Worm (Caenorhabditis elegans) whole organism, L4 larva: ENCODE results near the gene lon-2.

Experiments used
- F26F4.8 ChIP-seq: fragments of 200-800 bp; sonication (Bioruptor generic); conservative IDR thresholded peaks from 2 replicates; pipeline ENCODE4 v1.3.6; 2022; ENCODE audit warnings: missing genetic modification characterization, missing compliant biosample characterization
- F44E2.7 ChIP-seq: fragments of 200-800 bp; sonication (Bioruptor generic); IDR thresholded peaks from 2 replicates; pipeline ENCODE4 v2.1.2; 2022; ENCODE audit warnings: missing genetic modification characterization, missing compliant biosample characterization
- T26A8.4 ChIP-seq: fragments of 200-800 bp; sonication (Bioruptor generic); IDR thresholded peaks from 2 replicates; pipeline ENCODE4 v1.3.6; 2022; ENCODE audit warnings: missing genetic modification characterization, missing compliant biosample characterization
- Y48G9A.11 ChIP-seq: fragments of 200-800 bp; sonication (Bioruptor generic); IDR thresholded peaks from 2 replicates; pipeline ENCODE4 v1.3.6; 2022; ENCODE audit warnings: missing genetic modification reagents, missing genetic modification characterization, missing compliant biosample characterization
- Y75B8A.6 ChIP-seq: fragments of 200-800 bp; sonication (Bioruptor generic); IDR thresholded peaks from 2 replicates; pipeline ENCODE4 v1.3.6; 2022; ENCODE audit warnings: missing genetic modification reagents, missing genetic modification characterization, missing compliant biosample characterization
- ZK546.5 ChIP-seq, 2 experiments: sonication (generic microtip); optimal IDR thresholded peaks; 2 replicates each; lab custom pipeline; 2017; ENCODE audit warnings: missing biosample characterization in 2 of 2, missing genetic modification characterization in 2 of 2
- ama-1 ChIP-seq: fragments of 150-350 bp; optimal IDR thresholded peaks from 2 replicates; lab custom pipeline; 2014; ENCODE audit warnings: inconsistent platforms, mixed read lengths
- ceh-20 ChIP-seq: fragments of 200-800 bp; sonication (Bioruptor generic); IDR thresholded peaks from 2 replicates; pipeline ENCODE4 v1.3.6; 2022; ENCODE audit warnings: missing genetic modification reagents, missing genetic modification characterization, missing compliant biosample characterization
- ceh-32 ChIP-seq: sonication (generic microtip); optimal IDR thresholded peaks from 2 replicates; lab custom pipeline; 2016; ENCODE audit warnings: mild to moderate bottlenecking, missing genetic modification characterization, missing compliant biosample characterization; ENCODE audit not compliant: poor library complexity
- ceh-82 ChIP-seq: sonication (generic microtip); optimal IDR thresholded peaks from 2 replicates; lab custom pipeline; 2017; ENCODE audit warnings: missing biosample characterization, missing genetic modification characterization
- cey-2 ChIP-seq: sonication (generic microtip); optimal IDR thresholded peaks from 3 replicates; lab custom pipeline; 2017; ENCODE audit warnings: missing genetic modification characterization, mild to moderate bottlenecking, missing compliant biosample characterization, antibody characterized with exemption, borderline replicate concordance; ENCODE audit not compliant: insufficient read depth
- dpl-1 ChIP-seq: fragments of 150-350 bp; optimal IDR thresholded peaks from 2 replicates; lab custom pipeline; 2014; ENCODE audit warnings: missing biosample characterization, missing genetic modification reagents, missing genetic modification characterization
- fos-1 ChIP-seq: fragments of 150-350 bp; optimal IDR thresholded peaks from 2 replicates; lab custom pipeline; 2014; ENCODE audit warnings: missing biosample characterization, missing genetic modification characterization
- gei-8 ChIP-seq: fragments of 200-800 bp; sonication (Bioruptor generic); optimal IDR thresholded peaks from 2 replicates; lab custom pipeline; 2018; ENCODE audit warnings: mild to moderate bottlenecking, missing genetic modification characterization, missing compliant biosample characterization
- hif-1 ChIP-seq, 2 experiments: sonication (generic microtip); optimal IDR thresholded peaks; 2 replicates each; lab custom pipeline; 2016 to 2017; ENCODE audit warnings: missing compliant biosample characterization in 2 of 2, missing genetic modification characterization in 2 of 2, missing genetic modification reagents in 2 of 2, missing genotype in 2 of 2, mild to moderate bottlenecking in 1 of 2
- hlh-30 ChIP-seq: sonication (generic microtip); optimal IDR thresholded peaks from 2 replicates; lab custom pipeline; 2017; ENCODE audit warnings: antibody characterized with exemption, mild to moderate bottlenecking, missing genetic modification characterization, missing compliant biosample characterization; ENCODE audit not compliant: insufficient read depth
- hmg-1.1 ChIP-seq: fragments of 200-800 bp; sonication (Bioruptor generic); IDR thresholded peaks from 2 replicates; pipeline ENCODE4 v1.3.6; 2022; ENCODE audit warnings: missing genetic modification reagents, missing genetic modification characterization, missing compliant biosample characterization
- lim-7 ChIP-seq: fragments of 200-800 bp; sonication (Bioruptor generic); IDR thresholded peaks from 2 replicates; pipeline ENCODE4 v1.3.6; 2022; ENCODE audit warnings: missing genetic modification characterization, missing compliant biosample characterization
- lin-1 ChIP-seq: fragments of 200-800 bp; sonication (Bioruptor generic); IDR thresholded peaks from 2 replicates; pipeline ENCODE4 v1.3.6; 2022; ENCODE audit warnings: missing genetic modification reagents, missing genetic modification characterization, missing compliant biosample characterization
- lin-15B ChIP-seq: fragments of 150-350 bp; sonication (generic microtip); optimal IDR thresholded peaks from 3 replicates; lab custom pipeline; 2014; ENCODE audit warnings: missing biosample characterization, missing genetic modification characterization
- lir-3 ChIP-seq: sonication (generic microtip); optimal IDR thresholded peaks from 2 replicates; lab custom pipeline; 2016; ENCODE audit warnings: mild to moderate bottlenecking, missing genetic modification characterization, missing compliant biosample characterization
- madf-5 ChIP-seq, 2 experiments: fragments of 200-800 bp; sonication (Bioruptor generic); IDR thresholded peaks; 2 replicates each; pipeline ENCODE4 v1.3.6; 2022; ENCODE audit warnings: missing compliant biosample characterization in 2 of 2, missing genetic modification characterization in 2 of 2
- madf-9 ChIP-seq: fragments of 200-800 bp; sonication (Bioruptor generic); conservative IDR thresholded peaks from 2 replicates; pipeline ENCODE4 v1.3.6; 2022; ENCODE audit warnings: missing genetic modification reagents, missing genetic modification characterization, missing compliant biosample characterization
- mdl-1 ChIP-seq, 2 experiments: fragments of 150-350 bp in 1 of 2; sonication (generic microtip) in 1 of 2; optimal IDR thresholded peaks; 2 replicates each; lab custom pipeline; 2014 to 2017; ENCODE audit warnings: missing biosample characterization in 2 of 2, missing genetic modification characterization in 2 of 2
- mes-2 ChIP-seq: sonication (generic microtip); optimal IDR thresholded peaks from 2 replicates; lab custom pipeline; 2016; ENCODE audit warnings: missing genotype, mild to moderate bottlenecking, missing genetic modification characterization, missing compliant biosample characterization; ENCODE audit not compliant: poor library complexity, severe bottlenecking
- mxl-2 ChIP-seq: fragments of 200-800 bp; sonication (Bioruptor generic); conservative IDR thresholded peaks from 2 replicates; pipeline ENCODE4 v1.3.6; 2022; ENCODE audit warnings: missing genetic modification reagents, missing genetic modification characterization, missing compliant biosample characterization
- mxl-3 ChIP-seq: fragments of 200-800 bp; sonication (Bioruptor generic); optimal IDR thresholded peaks from 2 replicates; lab custom pipeline; 2018; ENCODE audit warnings: mild to moderate bottlenecking, missing genetic modification characterization, missing compliant biosample characterization
- nhr-10 ChIP-seq: fragments of 150-350 bp; optimal IDR thresholded peaks from 2 replicates; lab custom pipeline; 2014; ENCODE audit warnings: missing biosample characterization, missing genetic modification characterization
- nhr-11 ChIP-seq: fragments of 150-350 bp; optimal IDR thresholded peaks from 2 replicates; lab custom pipeline; 2014; ENCODE audit warnings: missing biosample characterization, missing genetic modification characterization
- nhr-111 ChIP-seq: fragments of 200-800 bp; sonication (Bioruptor generic); optimal IDR thresholded peaks from 2 replicates; lab custom pipeline; 2018; ENCODE audit warnings: mild to moderate bottlenecking, missing genetic modification characterization, missing compliant biosample characterization
- nhr-237 ChIP-seq: sonication (generic microtip); optimal IDR thresholded peaks from 2 replicates; lab custom pipeline; 2017; ENCODE audit warnings: missing biosample characterization, missing genetic modification characterization
- nhr-48 ChIP-seq: sonication (generic microtip); optimal IDR thresholded peaks from 2 replicates; lab custom pipeline; 2016; ENCODE audit warnings: mild to moderate bottlenecking, missing genetic modification characterization, missing compliant biosample characterization
- nhr-6 ChIP-seq: fragments of 150-350 bp; optimal IDR thresholded peaks from 2 replicates; lab custom pipeline; 2014; ENCODE audit warnings: missing biosample characterization, missing genetic modification characterization
- pqm-1 ChIP-seq: sonication (generic microtip); optimal IDR thresholded peaks from 2 replicates; lab custom pipeline; 2017; ENCODE audit warnings: missing biosample characterization, missing genetic modification characterization
- skn-1 ChIP-seq: fragments of 150-350 bp; optimal IDR thresholded peaks from 2 replicates; lab custom pipeline; 2014; ENCODE audit warnings: missing biosample characterization, missing genetic modification characterization
- snpc-1.2 ChIP-seq: fragments of 200-800 bp; sonication (Bioruptor generic); IDR thresholded peaks from 2 replicates; pipeline ENCODE4 v1.3.6; 2022; ENCODE audit warnings: missing genetic modification reagents, missing genetic modification characterization, missing compliant biosample characterization
- spr-1 ChIP-seq: sonication (generic microtip); optimal IDR thresholded peaks from 2 replicates; lab custom pipeline; 2016; ENCODE audit warnings: mild to moderate bottlenecking, missing genetic modification characterization, missing compliant biosample characterization
- tag-97 ChIP-seq: fragments of 200-800 bp; sonication (Bioruptor generic); IDR thresholded peaks from 2 replicates; pipeline ENCODE4 v1.3.6; 2022; ENCODE audit warnings: missing genetic modification characterization, missing compliant biosample characterization
- zfp-2 ChIP-seq: sonication (generic microtip); optimal IDR thresholded peaks from 2 replicates; lab custom pipeline; 2016; ENCODE audit warnings: mild to moderate bottlenecking, missing genetic modification characterization, missing compliant biosample characterization
- zip-11 ChIP-seq: fragments of 200-800 bp; sonication (Bioruptor generic); IDR thresholded peaks from 2 replicates; pipeline ENCODE4 v1.3.6; 2022; ENCODE audit warnings: missing genetic modification characterization, missing compliant biosample characterization

lon-2 gene

ce11 chrX:4782197-4782596 lies 33.3 kb upstream of the lon-2 start, which contains the start of gene hum-10:
Gene hum-10 (minus strand): TSS chrX:4782297.
- TF ChIP-seq nhr-237 (tag; lab: Kevin White, UChicago) (no peak), mxl-3 (GFP tag; lab: Kevin White, UChicago) (no peak), madf-9 (GFP tag; lab: Robert Waterston, UW) (no peak), ama-1 (no peak), spr-1 (no peak), lin-15B (tag; lab: Kevin White, UChicago) (no peak), ZK546.5 (tag; optimal IDR thresholded peaks at IDR 0.05; lab: Kevin White, UChicago) (no peak), F44E2.7 (GFP tag; lab: Robert Waterston, UW) (no peak), tag-97 (GFP tag; lab: Robert Waterston, UW) (no peak), dpl-1 (GFP tag; lab: Kevin White, UChicago) (no peak), ceh-20 (no peak), ceh-32 (tag; lab: Kevin White, UChicago) (no peak), mdl-1 (tag; optimal IDR thresholded peaks at IDR 0.05; lab: Kevin White, UChicago) (no peak)

ce11 chrX:4769885-4770284 lies 21.0 kb upstream of the lon-2 start, which contains the start of gene npr-1:
Gene npr-1 (minus strand): TSS chrX:4769985.
- no peak for TF ChIP-seq cey-2 (tag; lab: Kevin White, UChicago)
- TF ChIP-seq Y48G9A.11 (GFP tag; lab: Robert Waterston, UW), result no peak
- TF ChIP-seq nhr-6 (tag; lab: Kevin White, UChicago), result no peak
- TF ChIP-seq zfp-2 (tag; lab: Kevin White, UChicago), result no peak
- TF ChIP-seq tag-97 (GFP tag; lab: Robert Waterston, UW), result no peak
- TF ChIP-seq T26A8.4 (GFP tag; lab: Robert Waterston, UW), result no peak
- no peak for TF ChIP-seq mxl-2 (GFP tag; lab: Robert Waterston, UW)

- TF ChIP-seq lin-1 (GFP tag; lab: Robert Waterston, UW), result no peak
- no peak for TF ChIP-seq mxl-2 (GFP tag; lab: Robert Waterston, UW)
- TF ChIP-seq hlh-30, result no peak
- TF ChIP-seq nhr-237 (tag; lab: Kevin White, UChicago), result no peak
- TF ChIP-seq hif-1 (tag; optimal IDR thresholded peaks at IDR 0.05; lab: Kevin White, UChicago), result no peak
- TF ChIP-seq lir-3 (tag; lab: Kevin White, UChicago), result no peak
- TF ChIP-seq, all 104 proteins: peak for 0
Measured at ce11 chrX:4761540-4761939, 12.7 kb upstream of the lon-2 start, which contains the start of gene mls-2. Gene mls-2 (minus strand): TSS chrX:4761640.

- TF ChIP-seq zip-11 (no peak), nhr-48 (no peak), hmg-1.1 (GFP tag; lab: Robert Waterston, UW) (no peak), mes-2 (tag; lab: Kevin White, UChicago) (no peak), ceh-82 (tag; lab: Kevin White, UChicago) (no peak), F26F4.8 (GFP tag; lab: Robert Waterston, UW) (no peak), madf-5 (GFP tag; IDR thresholded peaks at IDR 0.05; lab: Robert Waterston, UW) (no peak), pqm-1 (no peak), F44E2.7 (GFP tag; lab: Robert Waterston, UW) (no peak), fos-1 (no peak), nhr-10 (tag; lab: Kevin White, UChicago) (no peak), gei-8 (no peak), lim-7 (GFP tag; lab: Robert Waterston, UW) (no peak), nhr-111 (no peak), snpc-1.2 (GFP tag; lab: Robert Waterston, UW) (no peak), Y75B8A.6 (GFP tag; lab: Robert Waterston, UW) (no peak), skn-1 (tag; lab: Kevin White, UChicago) (no peak), nhr-11 (tag; lab: Kevin White, UChicago) (no peak)
Measured at ce11 chrX:4759718-4760117, 10.8 kb upstream of the lon-2 start.
